Fruit fly (Drosophila melanogaster) whole organism, prepupa: ENCODE results near the gene Ravus.
A peak's percentile ranks its signal among the peaks of the same experiment; 100 is the strongest.

ENCODE experiments used
- CG11762 ChIP-seq: fragments of 200-800 bp; sonication (Bioruptor generic); optimal IDR thresholded peaks from 3 replicates; lab custom pipeline; 2016; ENCODE audit warnings: missing biosample characterization, missing genetic modification characterization; ENCODE audit not compliant: insufficient read depth
- CG6276 ChIP-seq: fragments of 200-800 bp; sonication (Bioruptor generic); optimal IDR thresholded peaks from 2 replicates; lab custom pipeline; 2017; ENCODE audit warnings: missing biosample characterization, mild to moderate bottlenecking, missing genetic modification characterization
- CG6792 ChIP-seq: fragments of 200-800 bp; sonication (Bioruptor generic); optimal IDR thresholded peaks from 3 replicates; lab custom pipeline; 2016; ENCODE audit warnings: missing biosample characterization, missing genetic modification characterization
- Eip78C ChIP-seq: fragments of 200-800 bp; sonication (Bioruptor generic); peaks from one replicate; lab custom pipeline; 2016; ENCODE audit warnings: missing biosample characterization, missing genetic modification characterization
- Lpt ChIP-seq: fragments of 200-800 bp; sonication (Bioruptor generic); optimal IDR thresholded peaks from 3 replicates; lab custom pipeline; 2016; ENCODE audit warnings: missing biosample characterization, missing genetic modification characterization
- Sox102F ChIP-seq: fragments of 200-800 bp; sonication (Bioruptor generic); optimal IDR thresholded peaks from 2 replicates; lab custom pipeline; 2016; ENCODE audit warnings: missing biosample characterization, mild to moderate bottlenecking, missing genetic modification characterization
- fd59A ChIP-seq: fragments of 200-800 bp; sonication (Bioruptor generic); optimal IDR thresholded peaks from 2 replicates; lab custom pipeline; 2017; ENCODE audit warnings: missing biosample characterization, mild to moderate bottlenecking, missing genetic modification characterization, missing genetic modification reagents
- salr ChIP-seq, 2 experiments: fragments of 200-800 bp; sonication (Bioruptor generic); optimal IDR thresholded peaks; 3 replicates each; lab custom pipeline; 2016 to 2018; ENCODE audit warnings: missing biosample characterization in 2 of 2, missing genetic modification characterization in 2 of 2, mild to moderate bottlenecking in 1 of 2
- spab ChIP-seq: fragments of 200-800 bp; sonication (Bioruptor generic); optimal IDR thresholded peaks from 2 replicates; lab custom pipeline; 2017; ENCODE audit warnings: missing biosample characterization, mild to moderate bottlenecking, missing genetic modification characterization, missing genetic modification reagents
- ss ChIP-seq, 2 experiments: fragments of 200-800 bp; sonication (Bioruptor generic); optimal IDR thresholded peaks; 2 replicates in 1 of 2; 3 replicates in 1 of 2; lab custom pipeline; 2017 to 2018; ENCODE audit warnings: mild to moderate bottlenecking in 2 of 2, missing biosample characterization in 2 of 2, missing genetic modification characterization in 2 of 2, moderate library complexity in 1 of 2

- TF ChIP-seq CG6276 (GFP tag; lab: Kevin White, UChicago) (peak; percentile 3), Sox102F (GFP tag; lab: Kevin White, UChicago) (no peak), spab (GFP tag; lab: Kevin White, UChicago) (no peak), ss (GFP tag; optimal IDR thresholded peaks at IDR 0.05; lab: Kevin White, UChicago) (no peak), fd59A (GFP tag; lab: Kevin White, UChicago) (no peak), CG11762 (GFP tag; lab: Kevin White, UChicago) (no peak), CG6792 (GFP tag; lab: Kevin White, UChicago) (no peak), salr (GFP tag; optimal IDR thresholded peaks at IDR 0.05; lab: Kevin White, UChicago) (no peak), Eip78C (GFP tag; lab: Kevin White, UChicago) (no peak), Lpt (GFP tag; lab: Kevin White, UChicago) (no peak)
Measured at dm6 chr3R:13304512-13305069, 40.7 kb upstream of the Ravus start.
